Worm (Caenorhabditis elegans): ENCODE results near the gene F55D1.1.

The F55D1.1 gene

ce11 chrX:5485284-5485927, 4.2 kb upstream of the F55D1.1 start:
- TF ChIP-seq flh-1 (GFP tag; optimal IDR thresholded peaks at IDR 0.05) (no peak), ceh-83 (GFP tag; optimal IDR thresholded peaks at IDR 0.05) (peak; percentile 54)

ce11 chrX:5485931-5486537, 3.6 kb upstream of the F55D1.1 start, which contains the start of gene C25F6.1:
Gene C25F6.1, plus strand, starts transcription at chrX:5486487.
- TF ChIP-seq ces-1 (GFP tag; optimal IDR thresholded peaks at IDR 0.05), result peak; percentile 21
- no peak for TF ChIP-seq M03D4.4 (tag; optimal IDR thresholded peaks at IDR 0.05)

ce11 chrX:5488867-5489266, 771 bp upstream of the F55D1.1 start:
- TF ChIP-seq lin-13 (tag; optimal IDR thresholded peaks at IDR 0.05) (no peak), elt-1 (tag; optimal IDR thresholded peaks at IDR 0.05; ENCODE audit: borderline replicate concordance, insufficient read depth) (peak; percentile 31), blmp-1 (tag; optimal IDR thresholded peaks at IDR 0.05) (peak; percentile 60), tbx-8 (GFP tag; optimal IDR thresholded peaks at IDR 0.05) (no peak), nhr-237 (tag; optimal IDR thresholded peaks at IDR 0.05) (no peak)

- TF ChIP-seq elt-3 (tag; optimal IDR thresholded peaks at IDR 0.05), result no peak
- TF ChIP-seq flh-1 (GFP tag; optimal IDR thresholded peaks at IDR 0.05), result no peak
- TF ChIP-seq unc-62 (GFP tag; optimal IDR thresholded peaks at IDR 0.05), result no peak
- TF ChIP-seq mep-1 (tag; optimal IDR thresholded peaks at IDR 0.05), result no peak
- no peak for TF ChIP-seq unc-120 (tag; optimal IDR thresholded peaks at IDR 0.05; ENCODE audit: poor library complexity, severe bottlenecking)
- TF ChIP-seq pha-4 (tag; optimal IDR thresholded peaks at IDR 0.05), result no peak
- no peak for TF ChIP-seq cnd-1 (tag; optimal IDR thresholded peaks at IDR 0.05)
- no peak for TF ChIP-seq ztf-11 (tag; optimal IDR thresholded peaks at IDR 0.05)
- TF ChIP-seq lin-13 (tag; optimal IDR thresholded peaks at IDR 0.05), result no peak
- no peak for TF ChIP-seq unc-39 (tag; optimal IDR thresholded peaks at IDR 0.05)
- no peak for TF ChIP-seq drap-1 (GFP tag; optimal IDR thresholded peaks at IDR 0.05)
- TF ChIP-seq sptf-1 (tag; optimal IDR thresholded peaks at IDR 0.05), result no peak
- no peak for TF ChIP-seq nhr-76 (tag; optimal IDR thresholded peaks at IDR 0.05)
- no peak for TF ChIP-seq M03D4.4 (tag; optimal IDR thresholded peaks at IDR 0.05)
- no peak for TF ChIP-seq hlh-1 (tag; optimal IDR thresholded peaks at IDR 0.05)
These were observed 3.3 kb downstream of the F55D1.1 start, which contains the start of the genes bus-8A and bus-8B for ce11 chrX:5492820-5493382. Gene bus-8A, plus strand, starts transcription at chrX:5492915. Gene bus-8B, plus strand, starts transcription at chrX:5493332.

ce11 chrX:5505148-5505547, 15.5 kb downstream of the F55D1.1 start, which contains the start of gene T23F2.2:
Gene T23F2.2, minus strand, starts transcription at chrX:5505248.
- no peak for TF ChIP-seq flh-1 (GFP tag; optimal IDR thresholded peaks at IDR 0.05)
- TF ChIP-seq bed-3 (GFP tag; optimal IDR thresholded peaks at IDR 0.05), result no peak

ce11 chrX:5506432-5506977, 16.9 kb downstream of the F55D1.1 start:
- TF ChIP-seq lin-32 (GFP tag; optimal IDR thresholded peaks at IDR 0.05), result no peak
- TF ChIP-seq unc-62 (GFP tag; optimal IDR thresholded peaks at IDR 0.05), result peak; percentile 64
- peak; percentile 57 for TF ChIP-seq unc-120 (tag; optimal IDR thresholded peaks at IDR 0.05; ENCODE audit: poor library complexity, severe bottlenecking)

- TF ChIP-seq pha-4 (tag; optimal IDR thresholded peaks at IDR 0.05), result no peak
- TF ChIP-seq flh-1 (GFP tag; optimal IDR thresholded peaks at IDR 0.05), result no peak
- TF ChIP-seq cnd-1 (tag; optimal IDR thresholded peaks at IDR 0.05), result no peak
- TF ChIP-seq ham-2 (GFP tag; optimal IDR thresholded peaks at IDR 0.05), result no peak
- no peak for TF ChIP-seq ceh-39 (tag; optimal IDR thresholded peaks at IDR 0.05)
- TF ChIP-seq M03D4.4 (tag; optimal IDR thresholded peaks at IDR 0.05), result no peak
- TF ChIP-seq lsy-2 (tag; optimal IDR thresholded peaks at IDR 0.05), result no peak
- TF ChIP-seq snpc-4 (tag; optimal IDR thresholded peaks at IDR 0.05), result no peak
- TF ChIP-seq lin-32 (GFP tag; optimal IDR thresholded peaks at IDR 0.05), result no peak
- no peak for TF ChIP-seq unc-120 (tag; optimal IDR thresholded peaks at IDR 0.05; ENCODE audit: poor library complexity, severe bottlenecking)
- no peak for TF ChIP-seq blmp-1 (tag; optimal IDR thresholded peaks at IDR 0.05)
These were observed 18.3 kb downstream of the F55D1.1 start for ce11 chrX:5507926-5508325.
